Worm (Caenorhabditis elegans) whole organism, L2 larva: ENCODE measurements around the gene ZK1307.4.

Source experiments
- C34F6.9 ChIP-seq: fragments of 150-350 bp; optimal IDR thresholded peaks from 2 replicates; lab custom pipeline; 2014; ENCODE audit warnings: missing biosample characterization, missing genetic modification characterization
- ZK546.5 ChIP-seq: sonication (generic microtip); optimal IDR thresholded peaks from 2 replicates; lab custom pipeline; 2017; ENCODE audit warnings: missing biosample characterization, missing genetic modification characterization
- alr-1 ChIP-seq: fragments of 150-350 bp; optimal IDR thresholded peaks from 2 replicates; lab custom pipeline; 2014; ENCODE audit warnings: missing biosample characterization, missing genetic modification characterization
- ama-1 ChIP-seq: fragments of 150-350 bp; optimal IDR thresholded peaks from 2 replicates; lab custom pipeline; 2018; ENCODE audit warnings: inconsistent platforms
- blmp-1 ChIP-seq: sonication (generic microtip); optimal IDR thresholded peaks from 2 replicates; lab custom pipeline; 2017; ENCODE audit warnings: missing genetic modification characterization, mild to moderate bottlenecking, missing compliant biosample characterization, antibody characterized with exemption, moderate library complexity; ENCODE audit not compliant: insufficient read depth
- ceh-16 ChIP-seq: fragments of 150-350 bp; optimal IDR thresholded peaks from 2 replicates; lab custom pipeline; 2014; ENCODE audit warnings: missing biosample characterization, missing genetic modification characterization
- crh-2 ChIP-seq: sonication (generic microtip); optimal IDR thresholded peaks from 2 replicates; lab custom pipeline; 2017; ENCODE audit warnings: missing biosample characterization, missing genetic modification characterization
- dmd-4 ChIP-seq: sonication (generic microtip); optimal IDR thresholded peaks from 2 replicates; lab custom pipeline; 2017; ENCODE audit warnings: missing biosample characterization, missing genetic modification characterization
- elt-1 ChIP-seq: fragments of 150-350 bp; optimal IDR thresholded peaks from 2 replicates; lab custom pipeline; 2014; ENCODE audit warnings: missing biosample characterization, missing genetic modification characterization
- elt-3 ChIP-seq: sonication (generic microtip); optimal IDR thresholded peaks from 2 replicates; lab custom pipeline; 2017; ENCODE audit warnings: missing biosample characterization, missing genetic modification characterization
- fos-1 ChIP-seq: fragments of 150-350 bp; optimal IDR thresholded peaks from 2 replicates; lab custom pipeline; 2014; ENCODE audit warnings: missing biosample characterization, missing genetic modification characterization
- gmeb-1 ChIP-seq: fragments of 150-350 bp; optimal IDR thresholded peaks from 2 replicates; lab custom pipeline; 2014; ENCODE audit warnings: missing biosample characterization, missing genetic modification characterization
- lin-11 ChIP-seq: fragments of 150-350 bp; sonication (generic microtip); optimal IDR thresholded peaks from 2 replicates; lab custom pipeline; 2014; ENCODE audit warnings: missing biosample characterization, missing genetic modification characterization, inconsistent platforms, mixed read lengths
- lin-13 ChIP-seq: fragments of 150-350 bp; optimal IDR thresholded peaks from 2 replicates; lab custom pipeline; 2014; ENCODE audit warnings: missing biosample characterization, missing genetic modification reagents, missing genetic modification characterization
- lin-39 ChIP-seq: fragments of 150-350 bp; optimal IDR thresholded peaks from 2 replicates; lab custom pipeline; 2014; ENCODE audit warnings: missing biosample characterization, missing genetic modification reagents, missing genetic modification characterization
- lsy-2 ChIP-seq, 2 experiments: fragments of 150-350 bp in 1 of 2; sonication (generic microtip) in 1 of 2; optimal IDR thresholded peaks; 2 replicates each; lab custom pipeline; 2014 to 2017; ENCODE audit warnings: missing biosample characterization in 2 of 2, missing genetic modification characterization in 2 of 2
- mab-5 ChIP-seq: fragments of 150-350 bp; optimal IDR thresholded peaks from 2 replicates; lab custom pipeline; 2014; ENCODE audit warnings: missing biosample characterization, missing genetic modification characterization
- mbf-1 ChIP-seq: sonication (generic microtip); optimal IDR thresholded peaks from 2 replicates; lab custom pipeline; 2017; ENCODE audit warnings: missing biosample characterization, missing genetic modification characterization
- mdl-1 ChIP-seq, 2 experiments: fragments of 150-350 bp in 1 of 2; sonication (generic microtip) in 1 of 2; optimal IDR thresholded peaks; 2 replicates each; lab custom pipeline; 2017; ENCODE audit warnings: missing biosample characterization in 2 of 2, missing genetic modification characterization in 2 of 2
- nhr-11 ChIP-seq: fragments of 150-350 bp; optimal IDR thresholded peaks from 2 replicates; lab custom pipeline; 2014; ENCODE audit warnings: missing biosample characterization, missing genetic modification characterization
- nhr-12 ChIP-seq: fragments of 150-350 bp; optimal IDR thresholded peaks from 2 replicates; lab custom pipeline; 2014; ENCODE audit warnings: missing biosample characterization, missing genetic modification characterization
- nhr-21 ChIP-seq: fragments of 150-350 bp; optimal IDR thresholded peaks from 2 replicates; lab custom pipeline; 2014; ENCODE audit warnings: missing biosample characterization, missing genetic modification characterization
- nhr-23 ChIP-seq: fragments of 150-350 bp; optimal IDR thresholded peaks from 2 replicates; lab custom pipeline; 2014; ENCODE audit warnings: missing biosample characterization, missing genetic modification reagents, missing genetic modification characterization
- nhr-237 ChIP-seq: fragments of 150-350 bp; optimal IDR thresholded peaks from 2 replicates; lab custom pipeline; 2014; ENCODE audit warnings: missing biosample characterization, missing genetic modification characterization
- nhr-25 ChIP-seq: fragments of 150-350 bp; sonication (generic microtip); optimal IDR thresholded peaks from 3 replicates; lab custom pipeline; 2014; ENCODE audit warnings: missing biosample characterization, missing genetic modification characterization
- nhr-6 ChIP-seq: fragments of 150-350 bp; optimal IDR thresholded peaks from 2 replicates; lab custom pipeline; 2014; ENCODE audit warnings: missing biosample characterization, missing genetic modification characterization
- nhr-77 ChIP-seq: fragments of 150-350 bp; optimal IDR thresholded peaks from 2 replicates; lab custom pipeline; 2014; ENCODE audit warnings: missing biosample characterization, missing genetic modification characterization
- peb-1 ChIP-seq: fragments of 150-350 bp; optimal IDR thresholded peaks from 2 replicates; lab custom pipeline; 2014; ENCODE audit warnings: missing biosample characterization, missing genetic modification characterization
- sem-4 ChIP-seq: fragments of 150-350 bp; optimal IDR thresholded peaks from 2 replicates; lab custom pipeline; 2014; ENCODE audit warnings: missing biosample characterization, missing genetic modification reagents, missing genetic modification characterization
- skn-1 ChIP-seq: sonication (generic microtip); optimal IDR thresholded peaks from 2 replicates; lab custom pipeline; 2017; ENCODE audit warnings: missing biosample characterization, missing genetic modification characterization
- sma-3 ChIP-seq: sonication (generic microtip); optimal IDR thresholded peaks from 2 replicates; lab custom pipeline; 2016; ENCODE audit warnings: missing genetic modification reagents, missing genetic modification characterization, missing compliant biosample characterization
- sma-9 ChIP-seq, 2 experiments: fragments of 150-350 bp in 1 of 2; sonication (generic microtip) in 1 of 2; optimal IDR thresholded peaks; 2 replicates each; lab custom pipeline; 2014 to 2016; ENCODE audit warnings: missing genetic modification characterization in 2 of 2, mild to moderate bottlenecking in 1 of 2, missing biosample characterization in 1 of 2, missing compliant biosample characterization in 1 of 2, missing genetic modification reagents in 1 of 2, moderate library complexity in 1 of 2
- snpc-4 ChIP-seq: fragments of 150-350 bp; optimal IDR thresholded peaks from 2 replicates; lab custom pipeline; 2014; ENCODE audit warnings: missing biosample characterization, missing genetic modification characterization
- unc-55 ChIP-seq: fragments of 150-350 bp; sonication (generic microtip); optimal IDR thresholded peaks from 3 replicates; lab custom pipeline; 2014; ENCODE audit warnings: missing biosample characterization, missing genetic modification reagents, missing genetic modification characterization
- unc-62 ChIP-seq: fragments of 150-350 bp; optimal IDR thresholded peaks from 2 replicates; lab custom pipeline; 2014; ENCODE audit warnings: missing biosample characterization, missing genetic modification reagents, missing genetic modification characterization
- zag-1 ChIP-seq: fragments of 150-350 bp; optimal IDR thresholded peaks from 2 replicates; lab custom pipeline; 2014; ENCODE audit warnings: missing biosample characterization, missing genetic modification characterization
- ztf-1 ChIP-seq: fragments of 200-800 bp; sonication (Bioruptor generic); conservative IDR thresholded peaks from 2 replicates; pipeline ENCODE4 v1.3.6; 2022; ENCODE audit warnings: missing genetic modification characterization, missing compliant biosample characterization

The ZK1307.4 gene

DNA sequence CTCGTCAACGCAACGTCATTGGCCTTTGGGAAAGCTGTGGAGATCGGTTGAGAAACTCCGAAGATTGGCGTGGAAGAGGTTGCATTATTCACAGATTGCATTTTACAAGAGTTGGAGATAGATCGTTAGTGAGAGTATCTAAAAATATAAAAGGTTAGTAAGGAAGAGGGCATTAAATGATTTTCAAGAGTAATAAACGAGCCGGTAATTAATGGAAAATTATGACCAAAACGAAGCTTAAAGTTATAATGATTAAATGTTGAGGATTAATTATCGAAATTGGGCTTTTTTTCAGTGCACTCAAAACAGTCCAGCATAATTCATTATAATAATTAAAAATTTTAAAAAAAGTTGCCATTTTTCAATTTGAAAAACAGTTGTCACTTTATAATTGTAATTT is 42.3 kb downstream of the ZK1307.4 start, which contains the start of gene pap-2:
Gene pap-2 (minus strand): TSS at position 101 of the 400 bp plus-strand sequence.
- TF ChIP-seq mab-5 (tag; lab: Kevin White, UChicago) (no peak), peb-1 (tag; lab: Kevin White, UChicago) (no peak), elt-1 (tag; lab: Kevin White, UChicago) (no peak), mdl-1 (tag; optimal IDR thresholded peaks at IDR 0.05; lab: Kevin White, UChicago) (no peak), ztf-1 (no peak), blmp-1 (no peak), snpc-4 (tag; lab: Kevin White, UChicago) (no peak), unc-62 (GFP tag; lab: Kevin White, UChicago) (no peak)

DNA sequence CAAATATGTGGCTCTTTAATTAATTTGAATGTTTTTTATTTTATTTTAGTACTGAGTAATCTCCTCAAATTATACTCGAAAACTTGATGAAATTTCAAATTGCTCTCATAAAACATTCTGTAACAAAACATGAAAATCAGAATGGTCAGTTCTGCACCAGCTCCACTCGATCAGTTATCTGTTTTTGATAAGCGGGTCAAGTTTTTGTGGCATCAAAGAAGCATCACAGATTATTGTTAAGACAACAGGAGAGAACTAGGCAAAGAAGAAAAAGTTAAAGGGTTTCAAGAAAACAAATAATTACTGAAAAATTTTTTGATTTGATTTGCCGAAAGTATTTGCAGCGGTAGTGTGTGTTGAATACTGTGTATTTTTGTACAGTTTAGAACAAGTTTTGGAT is 44.5 kb downstream of the ZK1307.4 start:
- TF ChIP-seq sma-9 (GFP tag; optimal IDR thresholded peaks at IDR 0.05; lab: Kevin White, UChicago) (peak; percentile 52), sma-9 (tag; optimal IDR thresholded peaks at IDR 0.05; lab: Kevin White, UChicago) (no peak), alr-1 (no peak), nhr-11 (no peak), mbf-1 (tag; lab: Kevin White, UChicago) (no peak), lin-11 (tag; lab: Kevin White, UChicago) (no peak), sma-3 (no peak), nhr-12 (no peak), nhr-25 (tag; lab: Kevin White, UChicago) (no peak), elt-3 (tag; lab: Kevin White, UChicago) (no peak)
- TF ChIP-seq, all 48 proteins: peak for 1

DNA sequence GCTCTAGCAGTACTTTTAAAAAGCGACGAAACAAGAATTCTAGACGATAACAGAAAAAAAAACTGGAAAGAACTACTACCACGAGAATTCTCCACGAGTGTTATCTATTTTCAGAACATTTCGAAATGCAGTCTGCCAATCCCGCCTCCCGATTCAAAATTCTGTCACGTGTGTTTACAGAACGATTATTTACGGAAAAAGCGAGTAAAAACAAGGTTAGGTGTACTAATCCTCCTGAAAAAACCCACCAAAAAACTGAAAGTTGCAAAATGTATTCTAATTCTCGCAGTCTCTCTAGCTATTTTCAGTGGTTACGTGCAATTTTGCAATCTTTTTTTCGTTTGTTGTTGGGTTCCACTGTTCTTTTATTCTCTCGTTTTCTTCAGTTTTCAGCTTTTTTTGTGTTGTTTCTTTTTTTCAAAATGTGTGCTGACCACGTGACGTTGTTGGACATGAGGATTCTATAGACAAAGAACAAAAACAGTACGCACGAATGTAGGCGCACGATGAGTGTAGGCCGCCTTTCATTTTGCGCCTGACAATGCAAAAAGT is 45.0 kb downstream of the ZK1307.4 start:
- TF ChIP-seq nhr-237 (tag; lab: Kevin White, UChicago) (no peak), skn-1 (tag; lab: Kevin White, UChicago) (no peak), unc-55 (peak; percentile 72), nhr-77 (no peak), C34F6.9 (tag; lab: Kevin White, UChicago) (peak; percentile 39), nhr-12 (no peak), zag-1 (tag; lab: Kevin White, UChicago) (no peak), crh-2 (peak; percentile 30), lin-13 (no peak), nhr-6 (no peak), alr-1 (no peak), fos-1 (tag; lab: Kevin White, UChicago) (no peak), elt-3 (tag; lab: Kevin White, UChicago) (no peak), elt-1 (tag; lab: Kevin White, UChicago) (no peak), gmeb-1 (tag; lab: Kevin White, UChicago) (no peak), mdl-1 (tag; optimal IDR thresholded peaks at IDR 0.05; lab: Kevin White, UChicago) (peak in 1 of 2 experiments; percentile 12), sma-9 (GFP tag; optimal IDR thresholded peaks at IDR 0.05; lab: Kevin White, UChicago) (no peak), sma-9 (tag; optimal IDR thresholded peaks at IDR 0.05; lab: Kevin White, UChicago) (no peak), nhr-23 (tag; lab: Kevin White, UChicago) (no peak), lin-39 (tag; lab: Kevin White, UChicago) (no peak), lsy-2 (tag; optimal IDR thresholded peaks at IDR 0.05; lab: Kevin White, UChicago) (no peak), sma-3 (no peak), snpc-4 (tag; lab: Kevin White, UChicago) (no peak), nhr-11 (no peak), mab-5 (tag; lab: Kevin White, UChicago) (no peak), dmd-4 (no peak), ama-1 (lab: Kevin White, UChicago) (no peak), lin-11 (tag; lab: Kevin White, UChicago) (no peak), ceh-16 (tag; lab: Kevin White, UChicago) (no peak)

DNA sequence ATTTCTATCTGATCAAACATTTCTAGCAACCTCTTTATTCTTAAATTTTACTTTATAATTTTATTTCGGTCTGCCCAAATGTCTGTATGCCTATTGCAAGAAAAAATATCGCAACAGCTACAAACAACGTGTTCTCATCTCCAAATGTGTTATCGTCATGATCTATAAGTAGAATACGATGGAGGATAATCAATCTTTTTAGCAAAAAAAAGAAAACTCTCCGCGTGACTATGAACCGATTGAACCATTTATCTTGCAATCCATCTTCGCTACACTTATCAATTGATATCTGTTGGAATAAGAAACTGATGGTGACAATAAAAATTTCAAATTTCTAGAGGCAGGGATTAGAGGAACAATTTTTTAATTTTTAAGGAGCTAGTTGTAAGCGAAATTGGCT is 45.6 kb downstream of the ZK1307.4 start:
- TF ChIP-seq nhr-21 (tag; lab: Kevin White, UChicago) (peak; percentile 54), C34F6.9 (tag; lab: Kevin White, UChicago) (peak; percentile 6), blmp-1 (peak; percentile 72), nhr-25 (tag; lab: Kevin White, UChicago) (peak; percentile 57), sem-4 (tag; lab: Kevin White, UChicago) (no peak), sma-9 (GFP tag; optimal IDR thresholded peaks at IDR 0.05; lab: Kevin White, UChicago) (peak; percentile 87), sma-9 (tag; optimal IDR thresholded peaks at IDR 0.05; lab: Kevin White, UChicago) (no peak), ZK546.5 (no peak), ceh-16 (tag; lab: Kevin White, UChicago) (peak; percentile 49), mdl-1 (tag; optimal IDR thresholded peaks at IDR 0.05; lab: Kevin White, UChicago) (peak in 1 of 2 experiments; percentile 4)
